Worm (Caenorhabditis elegans) whole organism, L4 larva: Measurements from ENCODE around the gene F09F7.5.

Experiments used
- F49E8.2 ChIP-seq: sonication (generic microtip); optimal IDR thresholded peaks from 2 replicates; lab custom pipeline; 2016; ENCODE audit warnings: missing compliant biosample characterization, mild to moderate bottlenecking, missing genetic modification characterization, borderline replicate concordance
- R02D3.7 ChIP-seq: fragments of 150-350 bp; sonication (generic microtip); optimal IDR thresholded peaks from 3 replicates; lab custom pipeline; 2014; ENCODE audit warnings: missing biosample characterization, missing genetic modification characterization
- T20F7.1 ChIP-seq: fragments of 200-800 bp; sonication (Bioruptor generic); optimal IDR thresholded peaks from 2 replicates; lab custom pipeline; 2018; ENCODE audit warnings: mild to moderate bottlenecking, missing genetic modification characterization, missing compliant biosample characterization
- arid-1 ChIP-seq: fragments of 200-800 bp; sonication (Bioruptor generic); conservative IDR thresholded peaks from 2 replicates; pipeline ENCODE4 v1.3.6; 2022; ENCODE audit warnings: missing genetic modification reagents, missing genetic modification characterization, missing compliant biosample characterization
- ces-1 ChIP-seq: fragments of 150-350 bp; sonication (generic microtip); optimal IDR thresholded peaks from 4 replicates; lab custom pipeline; 2014; ENCODE audit warnings: missing biosample characterization, missing genetic modification reagents, missing genetic modification characterization
- daf-12 ChIP-seq: fragments of 150-350 bp; optimal IDR thresholded peaks from 2 replicates; lab custom pipeline; 2014; ENCODE audit warnings: missing biosample characterization, missing genetic modification reagents, missing genetic modification characterization
- egl-43 ChIP-seq: fragments of 200-800 bp; sonication (Bioruptor generic); IDR thresholded peaks from 2 replicates; pipeline ENCODE4 v1.3.6; 2022; ENCODE audit warnings: missing genetic modification reagents, missing genetic modification characterization, missing compliant biosample characterization
- nhr-11 ChIP-seq: fragments of 150-350 bp; optimal IDR thresholded peaks from 2 replicates; lab custom pipeline; 2014; ENCODE audit warnings: missing biosample characterization, missing genetic modification characterization
- nhr-6 ChIP-seq: fragments of 150-350 bp; optimal IDR thresholded peaks from 2 replicates; lab custom pipeline; 2014; ENCODE audit warnings: missing biosample characterization, missing genetic modification characterization
- snpc-4 ChIP-seq: fragments of 150-350 bp; optimal IDR thresholded peaks from 2 replicates; lab custom pipeline; 2014; ENCODE audit warnings: missing biosample characterization, missing genetic modification characterization
- tag-97 ChIP-seq: fragments of 200-800 bp; sonication (Bioruptor generic); IDR thresholded peaks from 2 replicates; pipeline ENCODE4 v1.3.6; 2022; ENCODE audit warnings: missing genetic modification characterization, missing compliant biosample characterization
- unc-130 ChIP-seq: sonication (generic microtip); optimal IDR thresholded peaks from 2 replicates; lab custom pipeline; 2016; ENCODE audit warnings: missing genetic modification reagents, missing genetic modification characterization, missing compliant biosample characterization
- zip-11 ChIP-seq: fragments of 200-800 bp; sonication (Bioruptor generic); IDR thresholded peaks from 2 replicates; pipeline ENCODE4 v1.3.6; 2022; ENCODE audit warnings: missing genetic modification characterization, missing compliant biosample characterization

DNA sequence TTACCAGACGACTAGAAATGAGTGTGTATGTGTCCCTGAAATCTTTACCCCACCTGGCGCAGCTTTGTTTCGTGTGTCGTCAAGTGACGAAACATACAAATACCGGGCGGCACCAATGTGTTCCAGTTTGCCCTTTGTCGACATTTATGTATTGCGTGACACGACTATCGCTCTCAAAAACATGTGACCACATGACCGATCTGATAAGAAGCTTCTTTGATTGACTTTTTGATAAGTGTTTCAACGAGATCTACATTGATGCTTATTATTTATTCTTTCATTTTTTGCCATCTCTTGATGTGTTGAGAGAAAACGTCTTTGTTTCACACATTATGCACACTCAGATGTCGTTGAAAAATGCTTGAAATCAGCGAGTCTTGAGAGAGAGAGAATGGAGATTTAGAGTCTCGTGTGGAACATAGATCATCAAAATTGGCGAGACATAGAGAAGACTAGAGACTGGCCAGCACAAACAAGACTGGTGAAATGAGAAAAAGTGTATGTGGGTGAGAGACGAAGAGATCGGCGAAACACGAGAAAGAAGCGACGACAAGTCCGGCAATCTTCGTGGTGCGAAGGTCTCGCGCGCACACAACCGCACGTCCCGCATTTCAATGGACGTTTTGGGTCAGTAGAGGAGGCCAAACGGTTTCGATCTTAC lies 43.7 kb upstream of the F09F7.5 start:
- TF ChIP-seq R02D3.7 (tag; lab: Kevin White, UChicago), result no peak
- peak; percentile 32 for TF ChIP-seq nhr-6 (tag; lab: Kevin White, UChicago)
- no peak for TF ChIP-seq F49E8.2 (tag; lab: Kevin White, UChicago)
- TF ChIP-seq arid-1 (GFP tag; lab: Robert Waterston, UW), result no peak
- TF ChIP-seq unc-130, result no peak
- TF ChIP-seq ces-1, result no peak
- TF ChIP-seq nhr-11 (tag; lab: Kevin White, UChicago), result peak; percentile 46
- no peak for TF ChIP-seq snpc-4 (tag; lab: Kevin White, UChicago)
- TF ChIP-seq egl-43 (GFP tag; lab: Robert Waterston, UW), result peak; percentile 32; the same call in 1 of the 2 replicates
- no peak for TF ChIP-seq zip-11 (GFP tag; lab: Robert Waterston, UW)
- no peak for TF ChIP-seq daf-12 (tag; lab: Kevin White, UChicago)
- no peak for TF ChIP-seq tag-97 (GFP tag; lab: Robert Waterston, UW)
- peak; percentile 85 for TF ChIP-seq T20F7.1 (GFP tag; lab: Kevin White, UChicago)
